Fruit fly (Drosophila melanogaster) whole organism, prepupa: ENCODE measurements around the gene CG16903.

Experiments used
- Blimp-1 ChIP-seq: fragments of 200-800 bp; sonication (Bioruptor generic); optimal IDR thresholded peaks from 3 replicates; lab custom pipeline; 2017; ENCODE audit warnings: missing biosample characterization, missing genetic modification characterization, mild to moderate bottlenecking, moderate library complexity, missing genetic modification reagents
- CG10631 ChIP-seq: fragments of 200-800 bp; sonication (Bioruptor generic); optimal IDR thresholded peaks from 2 replicates; lab custom pipeline; 2016; ENCODE audit warnings: missing biosample characterization, missing genetic modification characterization
- CG15336 ChIP-seq: fragments of 200-800 bp; sonication (Bioruptor generic); IDR thresholded peaks from 2 replicates; pipeline ENCODE4 v1.3.6; 2022; ENCODE audit warnings: missing biosample characterization, missing genetic modification characterization
- CG1621 ChIP-seq: fragments of 200-800 bp; sonication (Bioruptor generic); optimal IDR thresholded peaks from 3 replicates; lab custom pipeline; 2018; ENCODE audit warnings: missing biosample characterization, mild to moderate bottlenecking, missing genetic modification characterization
- CG16779 ChIP-seq: fragments of 200-800 bp; sonication (Bioruptor generic); optimal IDR thresholded peaks from 3 replicates; lab custom pipeline; 2017; ENCODE audit warnings: missing biosample characterization, mild to moderate bottlenecking, missing genetic modification characterization
- CG3032 ChIP-seq: fragments of 200-800 bp; optimal IDR thresholded peaks from 2 replicates; lab custom pipeline; 2019; ENCODE audit warnings: missing biosample characterization, mild to moderate bottlenecking, missing genetic modification characterization, moderate library complexity
- CG32006 ChIP-seq: fragments of 200-800 bp; sonication (Bioruptor generic); optimal IDR thresholded peaks from 3 replicates; lab custom pipeline; 2017; ENCODE audit warnings: missing biosample characterization, mild to moderate bottlenecking, missing genetic modification characterization
- CG34406 ChIP-seq: fragments of 200-800 bp; sonication (Bioruptor generic); optimal IDR thresholded peaks from 3 replicates; lab custom pipeline; 2016; ENCODE audit warnings: missing biosample characterization, missing genetic modification characterization
- CG6276 ChIP-seq: fragments of 200-800 bp; sonication (Bioruptor generic); optimal IDR thresholded peaks from 2 replicates; lab custom pipeline; 2017; ENCODE audit warnings: missing biosample characterization, mild to moderate bottlenecking, missing genetic modification characterization
- CG6792 ChIP-seq: fragments of 200-800 bp; sonication (Bioruptor generic); optimal IDR thresholded peaks from 3 replicates; lab custom pipeline; 2016; ENCODE audit warnings: missing biosample characterization, missing genetic modification characterization
- CG6808 ChIP-seq: fragments of 200-800 bp; sonication (Bioruptor generic); optimal IDR thresholded peaks from 3 replicates; lab custom pipeline; 2017; ENCODE audit warnings: missing biosample characterization, missing genetic modification characterization, mild to moderate bottlenecking, moderate library complexity, missing genetic modification reagents
- CG6854 ChIP-seq: fragments of 200-800 bp; sonication (Bioruptor generic); optimal IDR thresholded peaks from 2 replicates; lab custom pipeline; 2017; ENCODE audit warnings: missing biosample characterization, mild to moderate bottlenecking, missing genetic modification characterization
- CG7368 ChIP-seq: fragments of 200-800 bp; sonication (Bioruptor generic); optimal IDR thresholded peaks from 3 replicates; lab custom pipeline; 2016; ENCODE audit warnings: missing biosample characterization, missing genetic modification characterization
- CG8119 ChIP-seq: fragments of 200-800 bp; sonication (Bioruptor generic); IDR thresholded peaks from 3 replicates; pipeline ENCODE4 v1.3.6; 2022; ENCODE audit warnings: missing biosample characterization, missing genetic modification characterization
- CG8319 ChIP-seq: fragments of 200-800 bp; sonication (Bioruptor generic); optimal IDR thresholded peaks from 3 replicates; lab custom pipeline; 2016; ENCODE audit warnings: missing biosample characterization, missing genetic modification characterization
- CG9139 ChIP-seq: fragments of 200-800 bp; sonication (Bioruptor generic); optimal IDR thresholded peaks from 3 replicates; lab custom pipeline; 2017; ENCODE audit warnings: missing biosample characterization, mild to moderate bottlenecking, missing genetic modification characterization
- Eip75B ChIP-seq: fragments of 200-800 bp; sonication (Bioruptor generic); optimal IDR thresholded peaks from 3 replicates; lab custom pipeline; 2016; ENCODE audit warnings: missing biosample characterization, missing genetic modification characterization
- Eip78C ChIP-seq: fragments of 200-800 bp; sonication (Bioruptor generic); peaks from one replicate; lab custom pipeline; 2016; ENCODE audit warnings: missing biosample characterization, missing genetic modification characterization
- Eip93F ChIP-seq: fragments of 200-800 bp; sonication (Bioruptor generic); optimal IDR thresholded peaks from 2 replicates; lab custom pipeline; 2016; ENCODE audit warnings: missing biosample characterization, mild to moderate bottlenecking, missing genetic modification characterization
- Ets21C ChIP-seq: fragments of 200-800 bp; sonication (Bioruptor generic); optimal IDR thresholded peaks from 3 replicates; lab custom pipeline; 2016; ENCODE audit warnings: missing biosample characterization, missing genetic modification characterization
- Ets96B ChIP-seq: fragments of 200-800 bp; optimal IDR thresholded peaks from 2 replicates; lab custom pipeline; 2019; ENCODE audit warnings: missing biosample characterization, mild to moderate bottlenecking, missing genetic modification characterization, moderate library complexity
- Gug ChIP-seq: fragments of 200-800 bp; sonication (Bioruptor generic); IDR thresholded peaks from 2 replicates; pipeline ENCODE4 v1.3.6; 2022; ENCODE audit warnings: missing biosample characterization, missing genetic modification characterization
- Lpt ChIP-seq: fragments of 200-800 bp; sonication (Bioruptor generic); optimal IDR thresholded peaks from 3 replicates; lab custom pipeline; 2016; ENCODE audit warnings: missing biosample characterization, missing genetic modification characterization
- Met ChIP-seq: fragments of 200-800 bp; sonication (Bioruptor generic); optimal IDR thresholded peaks from 3 replicates; lab custom pipeline; 2016; ENCODE audit warnings: missing biosample characterization, missing genetic modification characterization
- OdsH ChIP-seq: fragments of 200-800 bp; sonication (Bioruptor generic); optimal IDR thresholded peaks from 3 replicates; lab custom pipeline; 2016; ENCODE audit warnings: missing biosample characterization, missing genetic modification characterization
- Smox ChIP-seq: fragments of 200-800 bp; sonication (Bioruptor generic); optimal IDR thresholded peaks from 3 replicates; lab custom pipeline; 2016; ENCODE audit warnings: missing biosample characterization, missing genetic modification characterization
- Sox102F ChIP-seq: fragments of 200-800 bp; sonication (Bioruptor generic); optimal IDR thresholded peaks from 2 replicates; lab custom pipeline; 2016; ENCODE audit warnings: missing biosample characterization, mild to moderate bottlenecking, missing genetic modification characterization
- Sox14 ChIP-seq: fragments of 200-800 bp; sonication (Bioruptor generic); optimal IDR thresholded peaks from 3 replicates; lab custom pipeline; 2016; ENCODE audit warnings: missing biosample characterization, missing genetic modification characterization
- Sox15 ChIP-seq: fragments of 200-800 bp; sonication (Bioruptor generic); optimal IDR thresholded peaks from 3 replicates; lab custom pipeline; 2016; ENCODE audit warnings: missing biosample characterization, missing genetic modification characterization
- achi ChIP-seq: fragments of 200-800 bp; sonication (Bioruptor generic); optimal IDR thresholded peaks from 3 replicates; lab custom pipeline; 2016; ENCODE audit warnings: missing biosample characterization, missing genetic modification characterization
- cyc ChIP-seq: fragments of 200-800 bp; sonication (Bioruptor generic); optimal IDR thresholded peaks from 3 replicates; lab custom pipeline; 2016; ENCODE audit warnings: missing biosample characterization, missing genetic modification characterization
- dac ChIP-seq: fragments of 200-800 bp; sonication (Bioruptor generic); optimal IDR thresholded peaks from 2 replicates; lab custom pipeline; 2017; ENCODE audit warnings: missing biosample characterization, mild to moderate bottlenecking, missing genetic modification characterization
- dsx ChIP-seq: fragments of 200-800 bp; optimal IDR thresholded peaks from 3 replicates; lab custom pipeline; 2019; ENCODE audit warnings: missing biosample characterization, mild to moderate bottlenecking, missing genetic modification characterization, moderate library complexity; ENCODE audit not compliant: poor library complexity, severe bottlenecking
- esn ChIP-seq: fragments of 200-800 bp; sonication (Bioruptor generic); optimal IDR thresholded peaks from 2 replicates; lab custom pipeline; 2016; ENCODE audit warnings: missing biosample characterization, mild to moderate bottlenecking, missing genetic modification characterization, moderate library complexity
- fd59A ChIP-seq: fragments of 200-800 bp; sonication (Bioruptor generic); optimal IDR thresholded peaks from 2 replicates; lab custom pipeline; 2017; ENCODE audit warnings: missing biosample characterization, mild to moderate bottlenecking, missing genetic modification characterization, missing genetic modification reagents
- fd85E ChIP-seq: fragments of 200-800 bp; sonication (Bioruptor generic); optimal IDR thresholded peaks from 3 replicates; lab custom pipeline; 2016; ENCODE audit warnings: missing biosample characterization, missing genetic modification characterization
- fkh ChIP-seq: fragments of 200-800 bp; sonication (Bioruptor generic); optimal IDR thresholded peaks from 3 replicates; lab custom pipeline; 2017; ENCODE audit warnings: missing biosample characterization, mild to moderate bottlenecking, missing genetic modification characterization, moderate library complexity
- lz ChIP-seq: fragments of 200-800 bp; sonication (Bioruptor generic); optimal IDR thresholded peaks from 3 replicates; lab custom pipeline; 2016; ENCODE audit warnings: missing biosample characterization, missing genetic modification characterization
- pdm3 ChIP-seq: fragments of 200-800 bp; sonication (Bioruptor generic); optimal IDR thresholded peaks from 3 replicates; lab custom pipeline; 2016; ENCODE audit warnings: missing biosample characterization, missing genetic modification characterization
- salr ChIP-seq, 2 experiments: fragments of 200-800 bp; sonication (Bioruptor generic); optimal IDR thresholded peaks; 3 replicates each; lab custom pipeline; 2016 to 2018; ENCODE audit warnings: missing biosample characterization in 2 of 2, missing genetic modification characterization in 2 of 2, mild to moderate bottlenecking in 1 of 2
- spab ChIP-seq: fragments of 200-800 bp; sonication (Bioruptor generic); optimal IDR thresholded peaks from 2 replicates; lab custom pipeline; 2017; ENCODE audit warnings: missing biosample characterization, mild to moderate bottlenecking, missing genetic modification characterization, missing genetic modification reagents
- ss ChIP-seq, 2 experiments: fragments of 200-800 bp; sonication (Bioruptor generic); optimal IDR thresholded peaks; 2 replicates in 1 of 2; 3 replicates in 1 of 2; lab custom pipeline; 2017 to 2018; ENCODE audit warnings: mild to moderate bottlenecking in 2 of 2, missing biosample characterization in 2 of 2, missing genetic modification characterization in 2 of 2, moderate library complexity in 1 of 2
- svp ChIP-seq: fragments of 200-800 bp; sonication (Bioruptor generic); peaks from one replicate; lab custom pipeline; 2016; ENCODE audit warnings: missing biosample characterization, missing genetic modification characterization
- vri ChIP-seq: fragments of 200-800 bp; sonication (Bioruptor generic); optimal IDR thresholded peaks from 3 replicates; lab custom pipeline; 2016; ENCODE audit warnings: missing biosample characterization, mild to moderate bottlenecking, missing genetic modification characterization

CG16903 gene

dm6 chrX:2041312-2041918, 38.8 kb downstream of the CG16903 start, which contains the start of gene CG4313 (continued):
- TF ChIP-seq CG6276 (GFP tag; lab: Kevin White, UChicago) = peak; percentile 54
- peak; percentile 76 for TF ChIP-seq Met
- 0 out of 2 replicates have a peak, but pooled peaks have one; percentile 26 for TF ChIP-seq Gug (GFP tag; lab: Robert Waterston, UW)
- TF ChIP-seq esn = peak; percentile 81
- peak; percentile 87 for TF ChIP-seq svp (GFP tag; lab: Kevin White, UChicago)
- TF ChIP-seq CG15336 (GFP tag; lab: Robert Waterston, UW) = peak; percentile 65
- TF ChIP-seq CG10631 (GFP tag; lab: Kevin White, UChicago) = peak; percentile 70
- TF ChIP-seq salr (GFP tag; optimal IDR thresholded peaks at IDR 0.05; lab: Kevin White, UChicago) = peak; percentile 5 to 40
- peak; percentile 72 for TF ChIP-seq Ets21C (GFP tag; lab: Kevin White, UChicago)
- TF ChIP-seq Eip93F (GFP tag; lab: Kevin White, UChicago) = no peak
- peak; percentile 82 for TF ChIP-seq cyc
- peak; percentile 82 for TF ChIP-seq Sox14 (GFP tag; lab: Kevin White, UChicago)
- no peak for TF ChIP-seq CG6854 (GFP tag; lab: Kevin White, UChicago)
- peak; percentile 33 for TF ChIP-seq dsx (GFP tag; lab: Kevin White, UChicago)
- TF ChIP-seq CG8119 (GFP tag; lab: Robert Waterston, UW) = 0 out of 3 replicates have a peak, but pooled peaks have one; percentile 32
- TF ChIP-seq CG9139 (GFP tag; lab: Kevin White, UChicago) = peak; percentile 43
- TF ChIP-seq fkh (GFP tag; lab: Kevin White, UChicago) = no peak
- peak; percentile 7 to 45 for TF ChIP-seq ss (GFP tag; optimal IDR thresholded peaks at IDR 0.05; lab: Kevin White, UChicago)
- TF ChIP-seq CG7368 (GFP tag; lab: Kevin White, UChicago) = peak; percentile 38

DNA sequence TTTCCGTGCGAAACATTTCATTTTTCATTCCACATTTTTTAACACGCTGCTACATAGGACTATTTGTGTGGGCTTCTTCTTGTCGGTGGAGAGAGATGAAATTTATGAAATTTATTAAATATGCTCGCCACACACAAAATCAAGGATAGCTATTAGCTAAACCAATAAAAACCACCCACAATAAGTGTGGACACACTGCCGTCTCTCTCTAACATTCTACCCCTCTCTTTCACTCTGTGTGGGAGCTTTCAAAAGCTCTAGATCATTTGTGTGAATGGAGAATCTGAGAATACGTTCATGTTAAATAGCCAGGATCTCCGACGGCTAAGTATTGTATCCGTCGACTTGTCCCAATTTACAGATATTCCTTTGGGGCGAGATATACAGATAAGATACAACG, 42.6 kb downstream of the CG16903 start:
- TF ChIP-seq fd85E (GFP tag; lab: Kevin White, UChicago) (no peak), cyc (no peak), fd59A (no peak), fkh (GFP tag; lab: Kevin White, UChicago) (no peak), svp (GFP tag; lab: Kevin White, UChicago) (no peak), CG6854 (GFP tag; lab: Kevin White, UChicago) (no peak), CG1621 (tag; lab: Kevin White, UChicago) (no peak), achi (GFP tag; lab: Kevin White, UChicago) (no peak), pdm3 (no peak), CG6792 (GFP tag; lab: Kevin White, UChicago) (no peak), esn (no peak), CG32006 (GFP tag; lab: Kevin White, UChicago) (no peak), Smox (GFP tag; lab: Kevin White, UChicago) (no peak), CG34406 (no peak), vri (GFP tag; lab: Kevin White, UChicago) (no peak), Eip75B (GFP tag; lab: Kevin White, UChicago) (no peak), Blimp-1 (GFP tag; lab: Kevin White, UChicago) (no peak)

dm6 chrX:2036800-2037488, 43.3 kb downstream of the CG16903 start:
- TF ChIP-seq pdm3 = peak; percentile 23
- TF ChIP-seq lz (GFP tag; lab: Kevin White, UChicago) = peak; percentile 54
- TF ChIP-seq Ets96B (tag; lab: Kevin White, UChicago) = no peak
- TF ChIP-seq fd59A = no peak
- no peak for TF ChIP-seq CG16779 (tag; lab: Kevin White, UChicago)
- TF ChIP-seq CG6808 = peak; percentile 15
- peak; percentile 29 for TF ChIP-seq Eip75B (GFP tag; lab: Kevin White, UChicago)
- no peak for TF ChIP-seq salr (GFP tag; optimal IDR thresholded peaks at IDR 0.05; lab: Kevin White, UChicago)
- peak; percentile 3 for TF ChIP-seq CG34406
- no peak for TF ChIP-seq spab
- TF ChIP-seq Lpt (GFP tag; lab: Kevin White, UChicago) = peak; percentile 24
- peak; percentile 34 for TF ChIP-seq OdsH
- TF ChIP-seq CG6854 (GFP tag; lab: Kevin White, UChicago) = peak; percentile 38
- no peak for TF ChIP-seq Gug (GFP tag; lab: Robert Waterston, UW)
- no peak for TF ChIP-seq CG1621 (tag; lab: Kevin White, UChicago)
- peak; percentile 61 for TF ChIP-seq esn
- no peak for TF ChIP-seq fkh (GFP tag; lab: Kevin White, UChicago)
- no peak for TF ChIP-seq CG8319 (GFP tag; lab: Kevin White, UChicago)
- TF ChIP-seq Eip93F (GFP tag; lab: Kevin White, UChicago) = no peak
- peak; percentile 18 for TF ChIP-seq Sox102F (GFP tag; lab: Kevin White, UChicago)
- no peak for TF ChIP-seq dac (GFP tag; lab: Kevin White, UChicago)
- no peak for TF ChIP-seq CG3032 (tag; lab: Kevin White, UChicago)
- peak; percentile 81 for TF ChIP-seq Eip78C (GFP tag; lab: Kevin White, UChicago)
- TF ChIP-seq CG8119 (GFP tag; lab: Robert Waterston, UW) = peak; percentile 38; the same call in 1 of the 3 replicates
- TF ChIP-seq Sox15 (GFP tag; lab: Kevin White, UChicago) = no peak
